Worm (Caenorhabditis elegans) whole organism, late embryonic: Measurements from ENCODE around the gene C30H6.12.

Experiments
- C38D4.7 ChIP-seq: fragments of 200-800 bp; sonication (Bioruptor generic); optimal IDR thresholded peaks from 2 replicates; lab custom pipeline; 2018; ENCODE audit warnings: mild to moderate bottlenecking, missing genetic modification characterization, moderate library complexity, missing compliant biosample characterization
- F13H6.1 ChIP-seq: sonication (generic microtip); optimal IDR thresholded peaks from 2 replicates; lab custom pipeline; 2016; ENCODE audit warnings: missing genetic modification characterization, missing compliant biosample characterization
- K09A11.1 ChIP-seq: sonication (generic microtip); optimal IDR thresholded peaks from 2 replicates; lab custom pipeline; 2017; ENCODE audit warnings: antibody characterized with exemption, mild to moderate bottlenecking, missing genetic modification characterization, missing compliant biosample characterization; ENCODE audit not compliant: insufficient read depth
- ahr-1 ChIP-seq: sonication (generic microtip); optimal IDR thresholded peaks from 2 replicates; lab custom pipeline; 2016; ENCODE audit warnings: missing genetic modification characterization, missing compliant biosample characterization
- ama-1 ChIP-seq: fragments of 150-350 bp; optimal IDR thresholded peaks from 2 replicates; lab custom pipeline; 2014
- ceh-14 ChIP-seq: sonication (generic microtip); optimal IDR thresholded peaks from 2 replicates; lab custom pipeline; 2016; ENCODE audit warnings: missing genotype, missing genetic modification characterization, missing compliant biosample characterization
- ceh-2 ChIP-seq: sonication (generic microtip); optimal IDR thresholded peaks from 2 replicates; lab custom pipeline; 2016; ENCODE audit warnings: missing genotype, missing genetic modification characterization, missing compliant biosample characterization
- ceh-24 ChIP-seq: sonication (generic microtip); optimal IDR thresholded peaks from 2 replicates; lab custom pipeline; 2016; ENCODE audit warnings: mild to moderate bottlenecking, missing genetic modification characterization, missing compliant biosample characterization
- ceh-30 ChIP-seq: fragments of 150-350 bp; optimal IDR thresholded peaks from 2 replicates; lab custom pipeline; 2014; ENCODE audit warnings: missing biosample characterization, missing genetic modification characterization
- ceh-31 ChIP-seq: sonication (generic microtip); optimal IDR thresholded peaks from 2 replicates; lab custom pipeline; 2016; ENCODE audit warnings: missing genetic modification characterization, missing compliant biosample characterization
- ceh-45 ChIP-seq: fragments of 200-800 bp; sonication (Bioruptor generic); IDR thresholded peaks from 2 replicates; pipeline ENCODE4 v1.3.6; 2022; ENCODE audit warnings: missing genetic modification reagents, missing genetic modification characterization, missing compliant biosample characterization
- ceh-48 ChIP-seq: sonication (generic microtip); optimal IDR thresholded peaks from 2 replicates; lab custom pipeline; 2016; ENCODE audit warnings: missing genetic modification characterization, inconsistent platforms, missing compliant biosample characterization
- che-1 ChIP-seq: sonication (generic microtip); optimal IDR thresholded peaks from 2 replicates; lab custom pipeline; 2016; ENCODE audit warnings: mild to moderate bottlenecking, missing genetic modification characterization, missing compliant biosample characterization
- elt-4 ChIP-seq: sonication (generic microtip); optimal IDR thresholded peaks from 2 replicates; lab custom pipeline; 2016; ENCODE audit warnings: missing genetic modification characterization, missing compliant biosample characterization
- fax-1 ChIP-seq: sonication (generic microtip); optimal IDR thresholded peaks from 2 replicates; lab custom pipeline; 2016; ENCODE audit warnings: missing genotype, missing genetic modification characterization, missing compliant biosample characterization
- fkh-10 ChIP-seq: fragments of 150-350 bp; optimal IDR thresholded peaks from 2 replicates; lab custom pipeline; 2014; ENCODE audit warnings: missing biosample characterization, missing genetic modification reagents, missing genetic modification characterization
- lim-6 ChIP-seq: sonication (generic microtip); optimal IDR thresholded peaks from 2 replicates; lab custom pipeline; 2016; ENCODE audit warnings: missing genetic modification characterization, missing compliant biosample characterization
- lin-11 ChIP-seq: fragments of 200-800 bp; sonication (Bioruptor generic); optimal IDR thresholded peaks from 2 replicates; lab custom pipeline; 2018; ENCODE audit warnings: mild to moderate bottlenecking, missing genetic modification characterization, missing compliant biosample characterization
- madf-2 ChIP-seq: sonication (generic microtip); optimal IDR thresholded peaks from 2 replicates; lab custom pipeline; 2017; ENCODE audit warnings: missing genetic modification characterization, missing compliant biosample characterization
- odd-2 ChIP-seq: sonication (generic microtip); optimal IDR thresholded peaks from 2 replicates; lab custom pipeline; 2017; ENCODE audit warnings: antibody characterized with exemption, mild to moderate bottlenecking, missing genetic modification characterization, missing compliant biosample characterization
- pag-3 ChIP-seq: sonication (generic microtip); optimal IDR thresholded peaks from 2 replicates; lab custom pipeline; 2016; ENCODE audit warnings: missing compliant biosample characterization, missing genetic modification characterization, borderline replicate concordance
- pat-9 ChIP-seq: fragments of 200-800 bp; sonication (Bioruptor generic); optimal IDR thresholded peaks from 2 replicates; lab custom pipeline; 2018; ENCODE audit warnings: mild to moderate bottlenecking, missing genetic modification characterization, moderate library complexity, missing compliant biosample characterization
- pha-2 ChIP-seq: sonication (generic microtip); optimal IDR thresholded peaks from 2 replicates; lab custom pipeline; 2017; ENCODE audit warnings: mild to moderate bottlenecking, missing genetic modification characterization, missing compliant biosample characterization
- pha-4 ChIP-seq: fragments of 150-350 bp; optimal IDR thresholded peaks from 2 replicates; lab custom pipeline; 2018; ENCODE audit warnings: missing biosample characterization, missing genetic modification reagents, missing genetic modification characterization
- pqm-1 ChIP-seq: sonication (generic microtip); optimal IDR thresholded peaks from 2 replicates; lab custom pipeline; 2016; ENCODE audit warnings: missing genetic modification characterization, missing compliant biosample characterization
- ref-2 ChIP-seq: sonication (generic microtip); optimal IDR thresholded peaks from 2 replicates; lab custom pipeline; 2016; ENCODE audit warnings: missing genetic modification characterization, missing compliant biosample characterization
- syd-9 ChIP-seq: sonication (generic microtip); optimal IDR thresholded peaks from 2 replicates; lab custom pipeline; 2016; ENCODE audit warnings: mild to moderate bottlenecking, missing genetic modification characterization, moderate library complexity, missing compliant biosample characterization
- ttx-3 ChIP-seq: sonication (generic microtip); optimal IDR thresholded peaks from 2 replicates; lab custom pipeline; 2016; ENCODE audit warnings: missing genetic modification reagents, missing genetic modification characterization, missing compliant biosample characterization
- unc-42 ChIP-seq: sonication (generic microtip); optimal IDR thresholded peaks from 2 replicates; lab custom pipeline; 2016; ENCODE audit warnings: missing genotype, missing genetic modification characterization, missing compliant biosample characterization
- unc-55 ChIP-seq: sonication (generic microtip); optimal IDR thresholded peaks from 2 replicates; lab custom pipeline; 2017; ENCODE audit warnings: missing biosample characterization, missing genetic modification reagents, missing genetic modification characterization
- ztf-16 ChIP-seq: sonication (generic microtip); optimal IDR thresholded peaks from 2 replicates; lab custom pipeline; 2017; ENCODE audit warnings: missing genetic modification characterization, missing compliant biosample characterization

C30H6.12 gene

DNA sequence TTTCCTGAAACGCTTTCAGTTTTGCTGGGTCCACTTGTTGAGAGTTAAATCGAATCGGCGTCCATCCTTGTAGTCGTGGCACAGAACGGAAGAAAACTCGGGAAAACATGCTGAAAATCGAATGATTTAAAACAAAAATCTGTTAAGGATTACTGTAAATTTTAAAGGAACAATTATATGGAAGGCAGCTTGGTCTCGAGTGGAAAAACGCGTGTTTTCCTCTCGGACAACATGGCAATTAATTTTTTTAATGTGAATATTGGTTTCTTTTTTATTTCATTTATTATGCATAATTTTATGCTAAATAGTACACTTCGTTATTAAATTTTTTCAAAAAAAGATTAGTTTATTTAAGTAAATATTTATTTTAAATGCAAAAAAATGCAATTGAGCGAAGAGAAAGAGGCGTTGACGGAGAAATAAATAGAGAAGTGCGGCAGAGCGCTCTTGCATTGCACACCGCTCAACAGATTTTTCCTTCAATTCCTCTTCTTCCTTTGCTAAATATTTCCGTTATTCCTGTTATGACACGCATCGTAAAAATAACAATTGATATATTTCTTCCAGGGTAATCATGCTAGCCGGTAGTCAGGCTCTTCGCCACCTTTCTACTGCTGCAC, 3.0 kb upstream of the C30H6.12 start, which contains the start of the genes C30H6.9 and dlat-2:
C30H6.9 (minus strand) TSS at position 110 of the 620 bp plus-strand sequence.
dlat-2 (plus strand) TSS at position 566 of the 620 bp plus-strand sequence.
- TF ChIP-seq ceh-31 (tag; lab: Kevin White, UChicago) (peak; percentile 31), ceh-45 (GFP tag; lab: Robert Waterston, UW) (no peak)

DNA sequence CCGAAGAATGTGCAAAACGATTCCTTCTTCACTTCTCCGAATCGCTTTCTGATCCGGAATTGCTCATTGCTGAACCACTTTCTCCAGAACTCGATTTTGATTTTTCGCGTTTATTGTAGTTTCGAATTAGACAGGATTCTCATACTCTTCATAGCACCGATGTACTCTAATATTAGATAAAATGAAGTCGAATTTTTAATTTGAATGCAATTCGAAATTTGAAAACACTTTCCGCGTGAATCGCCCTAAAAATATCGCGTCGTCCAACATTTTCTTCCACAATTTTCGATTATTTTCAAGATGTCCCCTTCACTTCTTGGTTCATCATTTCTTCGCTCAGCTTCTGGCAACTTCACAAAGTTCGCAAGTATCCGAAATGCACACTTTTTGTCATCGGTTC, 1.1 kb upstream of the C30H6.12 start, which contains the start of gene C30H6.8:
C30H6.8 (plus strand) TSS at position 301 of the 400 bp plus-strand sequence.
- TF ChIP-seq fkh-10 (GFP tag; lab: Kevin White, UChicago) (no peak), ceh-48 (tag; lab: Kevin White, UChicago) (no peak)

- TF ChIP-seq pat-9 (tag; lab: Kevin White, UChicago) (no peak), ceh-30 (tag; lab: Kevin White, UChicago) (no peak), lim-6 (tag; lab: Kevin White, UChicago) (no peak)
These were observed 4.4 kb downstream of the C30H6.12 start, which contains the start of gene T02D1.8 for ce11 chrIV:17387442-17387967. TSS of gene T02D1.8 (minus strand) at chrIV:17387492.

- TF ChIP-seq unc-42 (tag; lab: Kevin White, UChicago) (no peak), unc-55 (no peak), K09A11.1 (no peak), che-1 (tag; lab: Kevin White, UChicago) (no peak), ahr-1 (no peak), F13H6.1 (tag; lab: Kevin White, UChicago) (no peak), syd-9 (tag; lab: Kevin White, UChicago) (no peak), ceh-24 (tag; lab: Kevin White, UChicago) (no peak), elt-4 (tag; lab: Kevin White, UChicago) (no peak), ceh-2 (tag; lab: Kevin White, UChicago) (no peak), ceh-14 (tag; lab: Kevin White, UChicago) (no peak), pha-4 (tag; lab: Kevin White, UChicago) (no peak), C38D4.7 (GFP tag; lab: Kevin White, UChicago) (no peak), ref-2 (tag; lab: Kevin White, UChicago) (no peak), pqm-1 (tag; lab: Kevin White, UChicago) (no peak), odd-2 (tag; lab: Kevin White, UChicago) (no peak), lim-6 (tag; lab: Kevin White, UChicago) (no peak), pag-3 (tag; lab: Kevin White, UChicago) (no peak), ama-1 (lab: Kevin White, UChicago) (no peak), fax-1 (tag; lab: Kevin White, UChicago) (no peak)
- TF ChIP-seq, all 69 proteins: peak for 0
These were observed 12.8 kb downstream of the C30H6.12 start, which contains the start of gene sru-15 for ce11 chrIV:17395910-17396309. TSS of gene sru-15 (plus strand) at chrIV:17396210.

DNA sequence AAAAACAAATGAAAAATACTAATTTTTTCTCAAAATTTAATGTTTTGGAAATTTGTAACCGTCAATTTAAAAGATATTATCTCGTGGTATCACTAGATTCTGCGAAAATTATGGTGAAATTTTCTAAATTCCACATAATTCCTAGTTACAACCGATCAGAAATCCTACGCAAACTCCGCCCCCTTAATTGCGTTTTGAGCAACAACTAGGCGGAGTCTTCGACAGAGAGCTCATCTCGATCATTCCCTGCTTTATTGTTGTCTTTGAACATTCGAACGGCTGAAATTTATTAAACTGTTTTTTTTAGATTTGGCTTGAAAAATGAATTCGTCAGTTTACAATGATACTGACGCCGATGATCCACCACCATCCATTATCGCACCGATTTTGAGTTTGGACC, 16.3 kb downstream of the C30H6.12 start, which contains the start of gene T02D1.4:
T02D1.4 (plus strand) TSS at position 301 of the 400 bp plus-strand sequence.
- no peak for TF ChIP-seq ttx-3 (tag; lab: Kevin White, UChicago)

DNA sequence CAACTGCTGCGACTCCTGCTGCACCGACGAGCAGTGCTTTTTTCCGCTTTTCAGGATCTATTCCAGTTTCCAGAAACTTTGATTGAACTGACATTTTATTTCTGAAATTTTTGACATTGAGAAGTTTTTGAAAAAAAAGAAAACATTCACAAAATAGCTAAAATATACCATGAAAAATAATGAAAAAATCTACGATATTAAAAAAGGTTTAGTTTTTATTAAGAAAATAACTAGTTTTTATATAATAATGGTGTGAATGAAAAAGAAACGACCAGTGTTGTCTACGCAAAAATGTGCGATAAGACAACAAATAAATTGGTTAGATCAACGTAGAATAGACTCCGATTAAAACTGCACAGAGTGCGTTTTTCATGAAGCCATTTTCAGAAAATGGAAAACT, 22.4 kb downstream of the C30H6.12 start, which contains the start of gene pmp-4:
pmp-4 (minus strand) TSS at position 101 of the 400 bp plus-strand sequence.
- TF ChIP-seq K09A11.1 (no peak), madf-2 (no peak), ztf-16 (no peak), ama-1 (lab: Kevin White, UChicago) (no peak), pha-2 (tag; lab: Kevin White, UChicago) (no peak), lin-11 (tag; lab: Kevin White, UChicago) (no peak), pqm-1 (tag; lab: Kevin White, UChicago) (no peak), lim-6 (tag; lab: Kevin White, UChicago) (no peak)
